Fruit fly (Drosophila melanogaster): ENCODE data around the gene Eip93F.

Gene Eip93F

DNA sequence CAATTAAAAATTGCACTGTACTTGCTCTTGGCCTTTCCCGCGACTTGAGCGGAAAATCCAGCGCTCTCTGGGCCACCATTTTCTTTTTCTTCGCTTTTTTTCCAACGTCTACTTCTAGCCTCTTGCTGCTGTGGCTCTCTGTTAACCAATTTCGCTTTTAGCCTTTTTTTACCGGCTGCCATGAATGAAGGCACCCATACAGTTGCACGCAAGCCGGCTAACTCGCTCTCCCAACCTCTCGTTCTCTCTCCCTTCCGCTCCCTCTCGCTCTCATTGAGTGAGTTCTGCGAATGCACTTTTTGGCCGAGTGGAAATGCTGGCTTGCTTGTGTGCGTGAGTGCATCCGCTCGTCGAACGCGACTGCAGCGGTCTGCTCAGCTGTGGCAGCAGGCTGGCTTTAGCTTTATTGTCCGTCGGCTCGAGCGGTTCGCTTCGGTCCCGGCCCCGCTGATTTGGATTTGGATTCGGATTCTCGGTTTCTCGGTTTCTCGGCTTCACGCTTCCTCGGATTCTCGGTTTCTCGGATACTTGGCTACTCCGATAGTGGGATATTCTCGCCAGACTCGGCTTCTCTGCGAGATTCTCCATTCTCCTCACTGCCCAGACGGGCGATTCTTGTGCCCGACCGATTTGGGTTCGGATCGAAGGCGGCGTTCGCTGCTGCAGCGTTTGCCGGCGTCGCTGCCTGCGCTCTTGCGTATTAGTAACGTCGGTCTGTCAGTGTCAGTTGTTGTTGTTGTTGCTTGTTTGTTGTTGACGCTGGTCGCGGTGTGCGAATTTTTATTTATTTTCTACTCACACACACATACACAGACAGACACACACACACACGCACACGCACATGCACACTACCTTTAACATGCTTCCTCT, at the start of gene Eip93F:
Gene Eip93F, plus strand, starts transcription at position 424 of the 870 bp plus-strand sequence.
- TF ChIP-seq CG1620 (GFP tag; optimal IDR thresholded peaks at IDR 0.05), result no peak
- TF ChIP-seq Mnt (GFP tag; optimal IDR thresholded peaks at IDR 0.05), result peak; percentile 39
- no peak for TF ChIP-seq Crg-1 (GFP tag; optimal IDR thresholded peaks at IDR 0.05)
- TF ChIP-seq cnc (optimal IDR thresholded peaks at IDR 0.05), result no peak
- no peak for TF ChIP-seq CG12768 (GFP tag; optimal IDR thresholded peaks at IDR 0.05)
- TF ChIP-seq Hr96 (GFP tag; optimal IDR thresholded peaks at IDR 0.05), result peak; percentile 24
- TF ChIP-seq CG14711 (tag; optimal IDR thresholded peaks at IDR 0.05), result no peak
- TF ChIP-seq CG5204 (GFP tag; optimal IDR thresholded peaks at IDR 0.05), result no peak
- peak; percentile 59 for TF ChIP-seq ovo (GFP tag; optimal IDR thresholded peaks at IDR 0.05)
- peak; percentile 62 for TF ChIP-seq cic (GFP tag; optimal IDR thresholded peaks at IDR 0.05)
- no peak for TF ChIP-seq CG33017 (tag; optimal IDR thresholded peaks at IDR 0.05)
- peak; percentile 3 for TF ChIP-seq CG7101 (tag; optimal IDR thresholded peaks at IDR 0.05)

DNA sequence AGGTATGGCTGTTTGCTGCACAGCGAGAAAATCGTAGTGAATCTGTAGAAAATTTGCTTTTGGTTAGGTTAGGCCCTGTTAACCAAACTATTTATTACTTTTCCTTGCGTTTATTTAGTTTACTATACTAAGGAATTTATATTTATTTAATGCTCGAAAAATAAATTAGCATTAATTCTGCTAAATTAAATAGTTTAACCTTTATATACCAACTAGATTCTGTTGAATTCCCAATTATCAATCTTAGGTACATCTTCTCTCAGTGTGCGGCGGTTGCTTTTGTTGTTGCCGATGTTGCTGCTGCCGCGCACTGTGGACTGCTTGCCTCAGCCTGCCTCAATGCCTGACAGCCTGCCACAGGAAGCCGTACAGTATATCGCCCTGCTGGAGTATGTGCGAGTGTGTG, 49.7 kb upstream of the Eip93F start:
- TF ChIP-seq CG33017 (tag; optimal IDR thresholded peaks at IDR 0.05) (no peak), Crg-1 (GFP tag; optimal IDR thresholded peaks at IDR 0.05) (no peak), CG14711 (tag; optimal IDR thresholded peaks at IDR 0.05) (no peak), pad (GFP tag; optimal IDR thresholded peaks at IDR 0.05) (no peak), cnc (optimal IDR thresholded peaks at IDR 0.05) (no peak), CG11617 (GFP tag; optimal IDR thresholded peaks at IDR 0.05) (no peak), Clk (GFP tag; optimal IDR thresholded peaks at IDR 0.05) (no peak), tj (GFP tag; optimal IDR thresholded peaks at IDR 0.05) (no peak), bab1 (GFP tag; optimal IDR thresholded peaks at IDR 0.05) (no peak), CG5204 (GFP tag; optimal IDR thresholded peaks at IDR 0.05) (no peak), CG1620 (GFP tag; optimal IDR thresholded peaks at IDR 0.05) (no peak), CG12768 (GFP tag; optimal IDR thresholded peaks at IDR 0.05) (no peak), Hr96 (GFP tag; optimal IDR thresholded peaks at IDR 0.05) (no peak), kay (GFP tag; ENCODE audit: borderline replicate concordance) (no peak), Mnt (GFP tag; optimal IDR thresholded peaks at IDR 0.05) (no peak), cic (GFP tag; optimal IDR thresholded peaks at IDR 0.05) (no peak), CG7101 (tag; optimal IDR thresholded peaks at IDR 0.05) (no peak), ovo (GFP tag; optimal IDR thresholded peaks at IDR 0.05) (no peak), toe (GFP tag; optimal IDR thresholded peaks at IDR 0.05) (no peak), CG7045 (GFP tag; optimal IDR thresholded peaks at IDR 0.05) (no peak)

DNA sequence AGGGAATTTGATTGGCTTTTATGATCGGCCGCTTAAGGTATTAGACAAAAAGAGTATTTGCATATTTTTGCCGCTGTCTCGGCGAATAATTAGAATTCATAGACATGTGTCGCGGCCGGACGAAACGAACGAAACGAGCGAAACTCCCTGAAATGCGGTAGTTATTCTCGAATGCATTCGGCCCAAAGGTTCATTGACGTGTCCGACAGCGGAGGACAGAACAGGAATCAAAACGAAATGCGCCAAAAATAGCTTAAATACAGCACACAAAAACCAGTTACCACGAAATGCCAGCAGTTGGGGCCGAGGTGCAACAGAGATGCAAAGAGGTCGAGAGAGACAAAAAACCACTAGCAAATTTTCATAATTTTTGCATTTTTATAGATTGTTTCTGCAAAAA, 44.6 kb upstream of the Eip93F start:
- TF ChIP-seq cnc (optimal IDR thresholded peaks at IDR 0.05) (no peak), pad (GFP tag; optimal IDR thresholded peaks at IDR 0.05) (no peak), cic (GFP tag; optimal IDR thresholded peaks at IDR 0.05) (no peak), CG11617 (GFP tag; optimal IDR thresholded peaks at IDR 0.05) (no peak), toe (GFP tag; optimal IDR thresholded peaks at IDR 0.05) (no peak)

DNA sequence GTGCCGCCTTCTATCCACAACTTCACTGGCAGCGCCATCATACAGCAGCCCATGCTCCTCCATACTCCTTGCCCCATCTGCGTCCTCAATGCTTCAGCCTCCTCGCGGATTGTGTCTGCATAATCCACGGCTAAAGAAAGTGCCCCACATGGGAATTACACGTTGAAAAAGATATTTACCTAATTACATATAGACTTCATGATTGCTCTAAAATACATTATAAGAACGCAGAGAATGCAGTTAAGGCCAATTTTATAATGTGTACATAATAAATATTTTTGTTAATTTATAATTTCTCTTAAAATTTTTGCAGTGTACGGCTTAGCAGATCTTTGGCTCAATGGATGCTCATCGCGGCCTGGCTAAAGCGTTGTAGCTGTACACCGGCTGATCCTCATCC, 43.3 kb upstream of the Eip93F start:
- no peak for TF ChIP-seq CG1620 (GFP tag; optimal IDR thresholded peaks at IDR 0.05)
- TF ChIP-seq Hr96 (GFP tag; optimal IDR thresholded peaks at IDR 0.05), result no peak

DNA sequence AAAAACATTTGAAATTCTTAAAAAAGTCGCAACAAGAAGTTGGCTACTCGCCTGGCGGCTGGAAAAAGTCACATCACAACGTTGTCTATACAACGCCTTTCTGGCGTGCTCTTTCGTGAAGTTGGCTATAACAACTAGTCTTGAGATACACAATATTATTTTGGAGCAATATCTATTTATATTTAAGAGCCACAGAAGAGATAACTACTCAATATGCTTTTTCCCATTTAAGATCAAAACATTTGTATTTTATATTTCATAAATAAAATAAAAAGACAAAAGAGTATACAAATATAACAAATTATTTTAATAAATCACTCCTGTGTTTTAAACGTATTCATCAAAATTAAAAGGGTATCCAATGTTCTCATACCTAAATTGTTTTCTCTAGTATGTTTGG, 42.0 kb upstream of the Eip93F start:
- TF ChIP-seq CG7045 (GFP tag; optimal IDR thresholded peaks at IDR 0.05), result no peak
- no peak for TF ChIP-seq ovo (GFP tag; optimal IDR thresholded peaks at IDR 0.05)
- no peak for TF ChIP-seq Clk (GFP tag; optimal IDR thresholded peaks at IDR 0.05)
- TF ChIP-seq Hr96 (GFP tag; optimal IDR thresholded peaks at IDR 0.05), result no peak
- no peak for TF ChIP-seq CG1620 (GFP tag; optimal IDR thresholded peaks at IDR 0.05)
- no peak for TF ChIP-seq bab1 (GFP tag; optimal IDR thresholded peaks at IDR 0.05)
- TF ChIP-seq pad (GFP tag; optimal IDR thresholded peaks at IDR 0.05), result no peak
- no peak for TF ChIP-seq cnc (optimal IDR thresholded peaks at IDR 0.05)
- TF ChIP-seq CG5204 (GFP tag; optimal IDR thresholded peaks at IDR 0.05), result no peak
- no peak for TF ChIP-seq Crg-1 (GFP tag; optimal IDR thresholded peaks at IDR 0.05)
- TF ChIP-seq cic (GFP tag; optimal IDR thresholded peaks at IDR 0.05), result no peak
- TF ChIP-seq CG33017 (tag; optimal IDR thresholded peaks at IDR 0.05), result no peak
- no peak for TF ChIP-seq tj (GFP tag; optimal IDR thresholded peaks at IDR 0.05)
- no peak for TF ChIP-seq CG7101 (tag; optimal IDR thresholded peaks at IDR 0.05)

DNA sequence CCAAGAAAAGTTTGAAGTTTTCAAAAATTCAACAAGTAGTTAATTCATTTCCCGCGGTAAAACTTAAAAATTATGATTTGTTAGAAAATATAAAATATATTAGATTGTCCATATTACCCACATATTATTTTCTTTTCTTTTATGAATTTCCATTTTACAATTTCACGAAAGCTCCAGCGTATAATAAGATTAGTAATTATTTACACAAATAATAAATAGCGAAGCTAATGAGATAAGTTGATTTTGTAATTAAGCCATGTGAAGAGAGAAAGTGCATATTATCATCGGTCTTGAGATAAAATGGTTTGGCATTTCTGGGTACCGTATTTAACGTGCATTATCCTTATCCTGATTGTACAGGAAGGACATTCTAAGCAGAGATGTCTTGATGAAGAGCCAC, 37.4 kb upstream of the Eip93F start, which contains the start of gene Qsox3:
Gene Qsox3, plus strand, starts transcription at position 301 of the 400 bp plus-strand sequence.
- no peak for TF ChIP-seq Crg-1 (GFP tag; optimal IDR thresholded peaks at IDR 0.05)
- no peak for TF ChIP-seq CG7045 (GFP tag; optimal IDR thresholded peaks at IDR 0.05)
- no peak for TF ChIP-seq cnc (optimal IDR thresholded peaks at IDR 0.05)
- TF ChIP-seq tj (GFP tag; optimal IDR thresholded peaks at IDR 0.05), result no peak

DNA sequence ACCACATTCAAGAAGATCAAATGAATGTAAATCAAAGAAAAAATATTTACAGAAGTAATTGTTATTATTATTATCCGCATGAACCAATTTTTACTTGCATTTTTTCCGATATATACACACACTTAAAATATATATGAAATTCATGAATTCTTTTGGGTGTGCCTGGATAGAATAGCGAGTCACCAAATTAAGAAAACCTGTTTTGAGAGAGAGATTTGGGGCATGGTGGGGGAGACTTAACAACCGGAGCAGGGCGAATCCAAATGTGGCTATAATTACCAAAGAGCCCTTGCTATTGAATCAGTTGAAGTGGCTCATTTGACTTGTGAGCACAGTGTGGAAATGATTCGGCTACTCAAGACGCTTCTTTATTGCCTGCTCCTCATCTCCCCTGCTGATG, 35.5 kb upstream of the Eip93F start, which contains the start of gene Qsox2:
Gene Qsox2, plus strand, starts transcription at position 301 of the 400 bp plus-strand sequence.
- no peak for TF ChIP-seq Crg-1 (GFP tag; optimal IDR thresholded peaks at IDR 0.05)
- no peak for TF ChIP-seq Mnt (GFP tag; optimal IDR thresholded peaks at IDR 0.05)
- TF ChIP-seq CG12768 (GFP tag; optimal IDR thresholded peaks at IDR 0.05), result no peak
- no peak for TF ChIP-seq Hr96 (GFP tag; optimal IDR thresholded peaks at IDR 0.05)
- no peak for TF ChIP-seq CG11617 (GFP tag; optimal IDR thresholded peaks at IDR 0.05)
- TF ChIP-seq CG14711 (tag; optimal IDR thresholded peaks at IDR 0.05), result no peak
- TF ChIP-seq bab1 (GFP tag; optimal IDR thresholded peaks at IDR 0.05), result no peak
- no peak for TF ChIP-seq ovo (GFP tag; optimal IDR thresholded peaks at IDR 0.05)
- TF ChIP-seq cnc (optimal IDR thresholded peaks at IDR 0.05), result no peak
- TF ChIP-seq pad (GFP tag; optimal IDR thresholded peaks at IDR 0.05), result no peak
- no peak for TF ChIP-seq cic (GFP tag; optimal IDR thresholded peaks at IDR 0.05)
- no peak for TF ChIP-seq tj (GFP tag; optimal IDR thresholded peaks at IDR 0.05)
- no peak for TF ChIP-seq CG5204 (GFP tag; optimal IDR thresholded peaks at IDR 0.05)
- no peak for TF ChIP-seq CG1620 (GFP tag; optimal IDR thresholded peaks at IDR 0.05)
- no peak for TF ChIP-seq CG33017 (tag; optimal IDR thresholded peaks at IDR 0.05)
- TF ChIP-seq kay (GFP tag; ENCODE audit: borderline replicate concordance), result no peak
- TF ChIP-seq CG7101 (tag; optimal IDR thresholded peaks at IDR 0.05), result no peak
- no peak for TF ChIP-seq CG7045 (GFP tag; optimal IDR thresholded peaks at IDR 0.05)

All from whole organism, adult.